Worm (Caenorhabditis elegans) whole organism, L4 larva: ENCODE results near the gene C04G6.6.

ENCODE experiments used
- T26A8.4 ChIP-seq: fragments of 200-800 bp; sonication (Bioruptor generic); IDR thresholded peaks from 2 replicates; pipeline ENCODE4 v1.3.6; 2022; ENCODE audit warnings: missing genetic modification characterization, missing compliant biosample characterization
- aha-1 ChIP-seq: fragments of 150-350 bp; peaks from one replicate; lab custom pipeline; 2014; ENCODE audit warnings: missing biosample characterization, missing genetic modification characterization
- ceh-44 ChIP-seq: fragments of 200-800 bp; sonication (Bioruptor generic); IDR thresholded peaks from 2 replicates; pipeline ENCODE4 v1.3.6; 2022; ENCODE audit warnings: missing genetic modification reagents, missing genetic modification characterization, missing compliant biosample characterization
- egl-27 ChIP-seq: sonication (generic microtip); optimal IDR thresholded peaks from 3 replicates; lab custom pipeline; 2017; ENCODE audit warnings: missing biosample characterization, missing genetic modification reagents, missing genetic modification characterization
- lin-39 ChIP-seq: fragments of 150-350 bp; optimal IDR thresholded peaks from 2 replicates; lab custom pipeline; 2014; ENCODE audit warnings: missing biosample characterization, missing genetic modification reagents, missing genetic modification characterization
- mdl-1 ChIP-seq, 2 experiments: fragments of 150-350 bp in 1 of 2; sonication (generic microtip) in 1 of 2; optimal IDR thresholded peaks; 2 replicates each; lab custom pipeline; 2014 to 2017; ENCODE audit warnings: missing biosample characterization in 2 of 2, missing genetic modification characterization in 2 of 2
- nhr-10 ChIP-seq: fragments of 150-350 bp; optimal IDR thresholded peaks from 2 replicates; lab custom pipeline; 2014; ENCODE audit warnings: missing biosample characterization, missing genetic modification characterization
- nhr-77 ChIP-seq: fragments of 150-350 bp; optimal IDR thresholded peaks from 2 replicates; lab custom pipeline; 2014; ENCODE audit warnings: missing biosample characterization, missing genetic modification characterization
- spr-1 ChIP-seq: sonication (generic microtip); optimal IDR thresholded peaks from 2 replicates; lab custom pipeline; 2016; ENCODE audit warnings: mild to moderate bottlenecking, missing genetic modification characterization, missing compliant biosample characterization
- unc-130 ChIP-seq: sonication (generic microtip); optimal IDR thresholded peaks from 2 replicates; lab custom pipeline; 2016; ENCODE audit warnings: missing genetic modification reagents, missing genetic modification characterization, missing compliant biosample characterization
- unc-62 ChIP-seq, 3 experiments: fragments of 150-350 bp in 1 of 3; sonication (generic microtip); optimal IDR thresholded peaks in 2 of 3; peaks in 1 of 3; 1 replicate in 1 of 3; 2 replicates in 2 of 3; lab custom pipeline; 2014 to 2017; ENCODE audit warnings: missing biosample characterization in 3 of 3, missing genetic modification characterization in 3 of 3, missing genetic modification reagents in 3 of 3, missing genotype in 1 of 3
- zag-1 ChIP-seq: fragments of 150-350 bp; optimal IDR thresholded peaks from 2 replicates; lab custom pipeline; 2014; ENCODE audit warnings: missing biosample characterization, missing genetic modification characterization

DNA sequence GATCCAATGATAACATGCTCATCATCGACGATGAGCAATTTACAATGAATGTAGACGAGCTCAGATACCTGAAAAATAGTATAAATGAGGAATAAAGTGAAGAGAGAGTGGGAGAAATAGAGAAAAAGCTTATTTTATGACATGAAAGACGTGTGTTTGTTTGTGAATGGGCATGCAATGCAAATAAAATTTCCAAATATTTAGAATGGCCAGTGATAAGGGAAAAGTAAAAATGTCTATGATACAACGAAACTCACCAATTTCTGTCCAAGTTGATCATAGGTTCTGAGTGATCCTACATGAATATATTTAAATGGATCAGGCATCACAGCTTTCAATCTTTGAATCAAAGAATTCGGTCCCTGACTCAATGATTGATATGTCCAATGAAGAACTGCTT is 13.4 kb downstream of the C04G6.6 start:
- TF ChIP-seq nhr-10: no peak
- TF ChIP-seq ceh-44 (GFP tag; lab: Robert Waterston, UW): no peak
- peak; percentile 64 for TF ChIP-seq aha-1 (tag; lab: Kevin White, UChicago)
- no peak for TF ChIP-seq zag-1 (tag; lab: Kevin White, UChicago)
- no peak for TF ChIP-seq spr-1 (tag; lab: Kevin White, UChicago)
- TF ChIP-seq unc-62 (GFP tag; optimal IDR thresholded peaks at IDR 0.05 in 1 of 2; lab: Kevin White, UChicago): no peak
- TF ChIP-seq unc-62 (tag; optimal IDR thresholded peaks at IDR 0.05; lab: Kevin White, UChicago): no peak
- no peak for TF ChIP-seq mdl-1 (tag; optimal IDR thresholded peaks at IDR 0.05; lab: Kevin White, UChicago)
- no peak for TF ChIP-seq lin-39 (tag; lab: Kevin White, UChicago)
- TF ChIP-seq egl-27 (tag; lab: Kevin White, UChicago): no peak
- TF ChIP-seq nhr-77 (tag; lab: Kevin White, UChicago): no peak
- TF ChIP-seq T26A8.4 (GFP tag; lab: Robert Waterston, UW): no peak
- TF ChIP-seq unc-130 (GFP tag; lab: Kevin White, UChicago): no peak
